Worm (Caenorhabditis elegans) whole organism, L4 larva: ENCODE results near the gene lpr-5.

Experiments
- D1046.2 ChIP-seq: fragments of 200-800 bp; sonication (Bioruptor generic); IDR thresholded peaks from 2 replicates; pipeline ENCODE4 v1.3.6; 2022; ENCODE audit warnings: missing genetic modification characterization, missing compliant biosample characterization
- F10B5.3 ChIP-seq: sonication (generic microtip); optimal IDR thresholded peaks from 2 replicates; lab custom pipeline; 2016; ENCODE audit warnings: mild to moderate bottlenecking, missing genetic modification characterization, missing compliant biosample characterization
- T20F7.1 ChIP-seq: fragments of 200-800 bp; sonication (Bioruptor generic); optimal IDR thresholded peaks from 2 replicates; lab custom pipeline; 2018; ENCODE audit warnings: mild to moderate bottlenecking, missing genetic modification characterization, missing compliant biosample characterization
- Y105C5A.15 ChIP-seq: fragments of 200-800 bp; sonication (Bioruptor generic); IDR thresholded peaks from 2 replicates; pipeline ENCODE4 v1.3.6; 2022; ENCODE audit warnings: missing genetic modification characterization, missing compliant biosample characterization
- ZK546.5 ChIP-seq, 2 experiments: sonication (generic microtip); optimal IDR thresholded peaks; 2 replicates each; lab custom pipeline; 2017; ENCODE audit warnings: missing biosample characterization in 2 of 2, missing genetic modification characterization in 2 of 2
- aly-2 ChIP-seq: sonication (generic microtip); optimal IDR thresholded peaks from 2 replicates; lab custom pipeline; 2018; ENCODE audit warnings: missing biosample characterization, missing genetic modification characterization
- arid-1 ChIP-seq: fragments of 200-800 bp; sonication (Bioruptor generic); conservative IDR thresholded peaks from 2 replicates; pipeline ENCODE4 v1.3.6; 2022; ENCODE audit warnings: missing genetic modification reagents, missing genetic modification characterization, missing compliant biosample characterization
- ceh-20 ChIP-seq: fragments of 200-800 bp; sonication (Bioruptor generic); IDR thresholded peaks from 2 replicates; pipeline ENCODE4 v1.3.6; 2022; ENCODE audit warnings: missing genetic modification reagents, missing genetic modification characterization, missing compliant biosample characterization
- ceh-44 ChIP-seq: fragments of 200-800 bp; sonication (Bioruptor generic); IDR thresholded peaks from 2 replicates; pipeline ENCODE4 v1.3.6; 2022; ENCODE audit warnings: missing genetic modification reagents, missing genetic modification characterization, missing compliant biosample characterization
- cey-2 ChIP-seq: sonication (generic microtip); optimal IDR thresholded peaks from 3 replicates; lab custom pipeline; 2017; ENCODE audit warnings: missing genetic modification characterization, mild to moderate bottlenecking, missing compliant biosample characterization, antibody characterized with exemption, borderline replicate concordance; ENCODE audit not compliant: insufficient read depth
- daf-16 ChIP-seq, 3 experiments: sonication (generic microtip); optimal IDR thresholded peaks; 2 replicates each; lab custom pipeline; 2016 to 2017; ENCODE audit warnings: missing genetic modification characterization in 3 of 3, missing genetic modification reagents in 3 of 3, mild to moderate bottlenecking in 2 of 3, missing compliant biosample characterization in 2 of 3, missing biosample characterization in 1 of 3, moderate library complexity in 1 of 3
- dmd-6 ChIP-seq: fragments of 200-800 bp; sonication (Bioruptor generic); IDR thresholded peaks from 2 replicates; pipeline ENCODE4 v1.3.6; 2022; ENCODE audit warnings: missing genetic modification reagents, missing genetic modification characterization, missing compliant biosample characterization
- dpl-1 ChIP-seq: fragments of 150-350 bp; optimal IDR thresholded peaks from 2 replicates; lab custom pipeline; 2014; ENCODE audit warnings: missing biosample characterization, missing genetic modification reagents, missing genetic modification characterization
- duxl-1 ChIP-seq: sonication (generic microtip); optimal IDR thresholded peaks from 2 replicates; lab custom pipeline; 2016; ENCODE audit warnings: mild to moderate bottlenecking, missing genetic modification characterization, moderate library complexity, missing compliant biosample characterization; ENCODE audit not compliant: poor library complexity
- dve-1 ChIP-seq: sonication (generic microtip); optimal IDR thresholded peaks from 2 replicates; lab custom pipeline; 2017; ENCODE audit warnings: antibody characterized with exemption, mild to moderate bottlenecking, missing genetic modification characterization, missing compliant biosample characterization; ENCODE audit not compliant: insufficient read depth
- egl-27 ChIP-seq: sonication (generic microtip); optimal IDR thresholded peaks from 3 replicates; lab custom pipeline; 2017; ENCODE audit warnings: missing biosample characterization, missing genetic modification reagents, missing genetic modification characterization
- hif-1 ChIP-seq, 2 experiments: sonication (generic microtip); optimal IDR thresholded peaks; 2 replicates each; lab custom pipeline; 2016 to 2017; ENCODE audit warnings: missing compliant biosample characterization in 2 of 2, missing genetic modification characterization in 2 of 2, missing genetic modification reagents in 2 of 2, missing genotype in 2 of 2, mild to moderate bottlenecking in 1 of 2
- hlh-30 ChIP-seq: sonication (generic microtip); optimal IDR thresholded peaks from 2 replicates; lab custom pipeline; 2017; ENCODE audit warnings: antibody characterized with exemption, mild to moderate bottlenecking, missing genetic modification characterization, missing compliant biosample characterization; ENCODE audit not compliant: insufficient read depth
- lin-1 ChIP-seq: fragments of 200-800 bp; sonication (Bioruptor generic); IDR thresholded peaks from 2 replicates; pipeline ENCODE4 v1.3.6; 2022; ENCODE audit warnings: missing genetic modification reagents, missing genetic modification characterization, missing compliant biosample characterization
- lin-15B ChIP-seq: fragments of 150-350 bp; sonication (generic microtip); optimal IDR thresholded peaks from 3 replicates; lab custom pipeline; 2014; ENCODE audit warnings: missing biosample characterization, missing genetic modification characterization
- lin-29 ChIP-seq: fragments of 200-800 bp; sonication (Bioruptor generic); IDR thresholded peaks from 2 replicates; pipeline ENCODE4 v1.3.6; 2022; ENCODE audit warnings: missing genetic modification reagents, missing genetic modification characterization, missing compliant biosample characterization
- lin-38 ChIP-seq: fragments of 200-800 bp; sonication (Bioruptor generic); IDR thresholded peaks from 2 replicates; pipeline ENCODE4 v1.3.6; 2022; ENCODE audit warnings: missing genetic modification reagents, missing genetic modification characterization, missing compliant biosample characterization
- madf-5 ChIP-seq, 2 experiments: fragments of 200-800 bp; sonication (Bioruptor generic); IDR thresholded peaks; 2 replicates each; pipeline ENCODE4 v1.3.6; 2022; ENCODE audit warnings: missing compliant biosample characterization in 2 of 2, missing genetic modification characterization in 2 of 2
- mdt-29 ChIP-seq: fragments of 200-800 bp; sonication (Bioruptor generic); IDR thresholded peaks from 2 replicates; pipeline ENCODE4 v1.3.6; 2022; ENCODE audit warnings: missing genetic modification reagents, missing genetic modification characterization, missing compliant biosample characterization
- mep-1 ChIP-seq: fragments of 150-350 bp; sonication (generic microtip); optimal IDR thresholded peaks from 3 replicates; lab custom pipeline; 2014; ENCODE audit warnings: missing biosample characterization, missing genetic modification characterization
- mes-2 ChIP-seq: sonication (generic microtip); optimal IDR thresholded peaks from 2 replicates; lab custom pipeline; 2016; ENCODE audit warnings: missing genotype, mild to moderate bottlenecking, missing genetic modification characterization, missing compliant biosample characterization; ENCODE audit not compliant: poor library complexity, severe bottlenecking
- mxl-2 ChIP-seq: fragments of 200-800 bp; sonication (Bioruptor generic); conservative IDR thresholded peaks from 2 replicates; pipeline ENCODE4 v1.3.6; 2022; ENCODE audit warnings: missing genetic modification reagents, missing genetic modification characterization, missing compliant biosample characterization
- nhr-102 ChIP-seq: sonication (generic microtip); optimal IDR thresholded peaks from 2 replicates; lab custom pipeline; 2016; ENCODE audit warnings: mild to moderate bottlenecking, missing genetic modification characterization, moderate library complexity, missing compliant biosample characterization
- nhr-25 ChIP-seq: sonication (generic microtip); optimal IDR thresholded peaks from 2 replicates; lab custom pipeline; 2017; ENCODE audit warnings: missing genetic modification characterization, mild to moderate bottlenecking, missing compliant biosample characterization, antibody characterized with exemption, moderate library complexity, borderline replicate concordance; ENCODE audit not compliant: insufficient read depth
- nhr-48 ChIP-seq: sonication (generic microtip); optimal IDR thresholded peaks from 2 replicates; lab custom pipeline; 2016; ENCODE audit warnings: mild to moderate bottlenecking, missing genetic modification characterization, missing compliant biosample characterization
- pqm-1 ChIP-seq: sonication (generic microtip); optimal IDR thresholded peaks from 2 replicates; lab custom pipeline; 2017; ENCODE audit warnings: missing biosample characterization, missing genetic modification characterization
- set-16 ChIP-seq: fragments of 200-800 bp; sonication (Bioruptor generic); IDR thresholded peaks from 2 replicates; pipeline ENCODE4 v1.3.6; 2022; ENCODE audit warnings: missing genetic modification reagents, missing genetic modification characterization, missing compliant biosample characterization
- skn-1 ChIP-seq: fragments of 150-350 bp; optimal IDR thresholded peaks from 2 replicates; lab custom pipeline; 2014; ENCODE audit warnings: missing biosample characterization, missing genetic modification characterization
- spr-3 ChIP-seq: fragments of 200-800 bp; sonication (Bioruptor generic); optimal IDR thresholded peaks from 2 replicates; lab custom pipeline; 2018; ENCODE audit warnings: mild to moderate bottlenecking, missing genetic modification characterization, missing compliant biosample characterization
- tra-1 ChIP-seq: fragments of 200-800 bp; sonication (Bioruptor generic); IDR thresholded peaks from 2 replicates; pipeline ENCODE4 v1.3.6; 2022; ENCODE audit warnings: missing genetic modification reagents, missing genetic modification characterization, missing compliant biosample characterization
- unc-130 ChIP-seq: sonication (generic microtip); optimal IDR thresholded peaks from 2 replicates; lab custom pipeline; 2016; ENCODE audit warnings: missing genetic modification reagents, missing genetic modification characterization, missing compliant biosample characterization
- unc-62 ChIP-seq, 3 experiments: fragments of 150-350 bp in 1 of 3; sonication (generic microtip); optimal IDR thresholded peaks in 2 of 3; peaks in 1 of 3; 1 replicate in 1 of 3; 2 replicates in 2 of 3; lab custom pipeline; 2014 to 2017; ENCODE audit warnings: missing biosample characterization in 3 of 3, missing genetic modification characterization in 3 of 3, missing genetic modification reagents in 3 of 3, missing genotype in 1 of 3
- zip-11 ChIP-seq: fragments of 200-800 bp; sonication (Bioruptor generic); IDR thresholded peaks from 2 replicates; pipeline ENCODE4 v1.3.6; 2022; ENCODE audit warnings: missing genetic modification characterization, missing compliant biosample characterization
- zip-2 ChIP-seq: fragments of 150-350 bp; optimal IDR thresholded peaks from 2 replicates; lab custom pipeline; 2014; ENCODE audit warnings: missing biosample characterization, missing genetic modification characterization

The lpr-5 gene

DNA sequence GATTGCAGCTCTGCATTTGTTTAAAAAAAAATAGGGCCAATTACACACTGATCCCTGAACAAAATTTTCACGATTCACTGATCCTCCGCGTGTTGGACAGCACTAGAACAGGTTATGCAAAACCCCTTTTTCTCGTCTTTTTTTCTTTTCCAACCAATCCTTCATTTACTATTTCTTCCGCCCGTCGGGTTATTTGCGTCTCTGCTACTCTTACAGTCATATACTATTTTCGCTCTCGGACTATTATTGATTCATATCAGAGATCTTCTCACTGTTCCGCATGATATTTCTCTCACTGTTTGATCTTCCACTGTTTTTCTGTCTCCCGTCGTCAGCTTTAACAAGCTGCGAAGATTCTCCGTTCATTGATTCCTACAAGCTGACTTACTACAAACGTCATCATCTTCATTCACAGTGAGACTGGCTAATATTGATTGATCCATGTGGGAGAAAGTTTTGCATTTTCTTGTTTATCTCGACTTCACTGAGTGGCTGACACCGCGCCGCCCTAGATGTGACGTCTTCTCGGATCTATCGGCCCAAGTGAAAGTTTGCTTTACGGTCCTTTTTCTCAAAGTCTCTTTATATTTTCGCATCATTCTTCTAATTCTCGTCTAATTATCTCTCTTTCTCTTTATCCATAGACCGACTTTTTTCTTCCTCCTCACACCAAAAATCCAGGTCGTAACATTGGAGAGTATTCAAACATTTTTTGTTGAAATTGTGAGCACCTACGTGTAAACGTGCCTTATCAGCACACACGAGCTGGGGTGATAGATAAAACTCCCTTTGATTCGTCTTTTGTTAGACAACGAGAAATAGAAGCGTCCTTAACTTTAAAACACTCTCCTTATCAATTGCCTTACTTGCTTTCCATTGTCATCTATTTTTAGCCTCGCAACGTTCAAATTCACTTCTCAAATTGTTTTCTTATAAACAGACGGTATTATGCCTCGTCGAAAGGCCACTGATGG, 25.5 kb upstream of the lpr-5 start (continued):
- TF ChIP-seq mes-2 (tag; lab: Kevin White, UChicago) (peak; percentile 49), lin-38 (GFP tag; lab: Robert Waterston, UW) (no peak), dve-1 (tag; lab: Kevin White, UChicago) (peak; percentile 39), hlh-30 (tag; lab: Kevin White, UChicago) (peak; percentile 21), nhr-48 (tag; lab: Kevin White, UChicago) (peak; percentile 42), pqm-1 (tag; lab: Kevin White, UChicago) (peak; percentile 80), skn-1 (tag; lab: Kevin White, UChicago) (no peak)

DNA sequence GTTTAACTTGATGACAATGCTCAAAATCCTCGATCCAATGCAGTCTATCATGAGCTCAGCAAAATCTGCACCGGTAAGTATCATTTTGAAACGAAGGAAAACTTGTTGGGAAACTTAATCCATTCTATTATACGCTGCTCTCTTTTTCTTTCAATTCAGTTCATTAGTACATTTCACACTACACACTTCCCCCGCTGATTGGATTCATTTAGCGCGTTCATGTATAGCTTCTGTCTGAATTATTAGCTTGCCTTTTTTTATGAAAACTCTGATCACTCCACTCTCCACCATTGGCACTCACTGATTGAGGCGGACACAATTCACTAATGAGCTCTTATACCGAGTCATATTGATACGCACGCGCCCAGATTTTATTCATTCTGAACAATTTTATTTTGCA, 23.7 kb upstream of the lpr-5 start:
- TF ChIP-seq nhr-25 = no peak
- peak in 1 of 2 experiments; percentile 50 for TF ChIP-seq unc-62 (GFP tag; optimal IDR thresholded peaks at IDR 0.05 in 1 of 2; lab: Kevin White, UChicago)
- no peak for TF ChIP-seq unc-62 (tag; optimal IDR thresholded peaks at IDR 0.05; lab: Kevin White, UChicago)

DNA sequence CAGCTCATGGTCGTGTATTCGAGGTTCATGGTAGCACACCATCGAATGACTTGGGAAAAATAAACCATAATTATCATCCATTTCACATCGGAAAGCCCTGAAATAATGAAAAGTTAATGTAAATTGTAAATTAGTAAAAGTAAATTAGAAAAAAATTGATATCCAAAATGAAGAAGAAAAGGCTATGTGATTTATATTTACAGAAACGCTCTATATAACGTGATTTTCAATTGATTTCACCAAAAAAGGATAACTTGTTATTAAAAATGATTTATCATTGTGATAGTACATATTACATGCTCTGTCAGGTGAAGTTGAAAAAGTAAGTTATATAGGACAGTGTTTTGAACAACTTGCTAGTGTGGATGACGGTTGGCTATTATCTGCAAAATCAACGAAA, 19.1 kb upstream of the lpr-5 start, which contains the start of gene C09F12.3:
C09F12.3 (minus strand) TSS at position 101 of the 400 bp plus-strand sequence.
- TF ChIP-seq duxl-1 (tag; lab: Kevin White, UChicago) = no peak
- no peak for TF ChIP-seq lin-1 (GFP tag; lab: Robert Waterston, UW)
- TF ChIP-seq ZK546.5 (tag; optimal IDR thresholded peaks at IDR 0.05; lab: Kevin White, UChicago) = no peak
- no peak for TF ChIP-seq madf-5 (GFP tag; IDR thresholded peaks at IDR 0.05; lab: Robert Waterston, UW)
- TF ChIP-seq zip-11 = no peak

DNA sequence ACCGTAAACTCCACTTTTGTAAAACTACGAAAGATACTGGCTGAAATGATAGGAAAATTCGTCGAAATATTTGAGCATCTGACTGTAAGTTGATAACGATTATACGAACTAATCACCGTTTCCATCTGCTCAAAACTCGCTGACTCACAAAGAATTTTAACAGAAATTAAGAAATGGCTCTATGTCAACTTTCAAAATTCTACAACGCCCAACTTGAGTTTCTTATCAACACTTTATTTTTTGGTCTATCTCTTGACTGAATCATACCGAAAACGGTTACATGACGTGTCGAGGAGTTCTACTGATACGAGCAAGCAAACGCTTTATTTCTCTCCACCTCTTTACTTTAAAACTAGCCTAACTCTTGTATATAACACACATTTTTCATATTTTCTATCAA, 14.7 kb upstream of the lpr-5 start, which contains the start of gene clc-1:
clc-1 (plus strand) TSS at position 264 of the 400 bp plus-strand sequence.
- peak; percentile 15 for TF ChIP-seq nhr-48 (tag; lab: Kevin White, UChicago)
- no peak for TF ChIP-seq Y105C5A.15
- TF ChIP-seq aly-2 (tag; lab: Kevin White, UChicago) = no peak
- no peak for TF ChIP-seq egl-27
- TF ChIP-seq mdt-29 (GFP tag; lab: Robert Waterston, UW) = no peak
- no peak for TF ChIP-seq set-16 (GFP tag; lab: Robert Waterston, UW)
- TF ChIP-seq F10B5.3 = no peak
- TF ChIP-seq dmd-6 (GFP tag; lab: Robert Waterston, UW) = peak; percentile 93
- no peak for TF ChIP-seq spr-3
- TF ChIP-seq mep-1 (tag; lab: Kevin White, UChicago) = peak; percentile 12
- TF ChIP-seq ceh-44 (GFP tag; lab: Robert Waterston, UW) = no peak
- no peak for TF ChIP-seq nhr-102 (tag; lab: Kevin White, UChicago)
- peak in 1 of 2 experiments; percentile 40 for TF ChIP-seq hif-1 (tag; optimal IDR thresholded peaks at IDR 0.05; lab: Kevin White, UChicago)
- TF ChIP-seq dpl-1 (GFP tag; lab: Kevin White, UChicago) = no peak
- no peak for TF ChIP-seq mxl-2
- no peak for TF ChIP-seq unc-130 (GFP tag; lab: Kevin White, UChicago)
- no peak for TF ChIP-seq nhr-25
- no peak for TF ChIP-seq D1046.2 (GFP tag; lab: Robert Waterston, UW)
- no peak for TF ChIP-seq arid-1 (GFP tag; lab: Robert Waterston, UW)
- no peak for TF ChIP-seq lin-29 (GFP tag; lab: Robert Waterston, UW)
- peak; percentile 73; the same call in 1 of the 2 replicates for TF ChIP-seq tra-1 (GFP tag; lab: Robert Waterston, UW)
- no peak for TF ChIP-seq cey-2
- TF ChIP-seq ZK546.5 (tag; optimal IDR thresholded peaks at IDR 0.05; lab: Kevin White, UChicago) = no peak
- TF ChIP-seq dve-1 (tag; lab: Kevin White, UChicago) = peak; percentile 79
- peak; percentile 21; the same call in 1 of the 2 replicates for TF ChIP-seq ceh-20 (GFP tag; lab: Robert Waterston, UW)
- TF ChIP-seq daf-16 (GFP tag; optimal IDR thresholded peaks at IDR 0.05; lab: Kevin White, UChicago) = peak in 1 of 2 experiments; percentile 37
- TF ChIP-seq daf-16 (tag; optimal IDR thresholded peaks at IDR 0.05; lab: Kevin White, UChicago) = peak; percentile 87
- TF ChIP-seq lin-15B = no peak
- peak; percentile 29 for TF ChIP-seq T20F7.1 (GFP tag; lab: Kevin White, UChicago)
- TF ChIP-seq zip-2 = no peak
